Fruit fly (Drosophila melanogaster) whole organism, embryonic: ENCODE data around the gene fan.
A peak's percentile ranks its signal among the peaks of the same experiment; 100 is the strongest.

ENCODE experiments used
- BtbVII ChIP-seq: fragments of 200-800 bp; sonication (Bioruptor generic); optimal IDR thresholded peaks from 3 replicates; lab custom pipeline; 2017; ENCODE audit warnings: missing biosample characterization, mild to moderate bottlenecking, missing genetic modification characterization
- CG12219 ChIP-seq: fragments of 200-800 bp; sonication (Bioruptor generic); optimal IDR thresholded peaks from 3 replicates; lab custom pipeline; 2018; ENCODE audit warnings: missing biosample characterization, mild to moderate bottlenecking, missing genetic modification characterization
- CG14050 ChIP-seq: fragments of 200-800 bp; sonication (Bioruptor generic); IDR thresholded peaks from 3 replicates; pipeline ENCODE4 v1.3.6; 2022; ENCODE audit warnings: missing biosample characterization, missing genetic modification characterization
- CG14710 ChIP-seq: fragments of 200-800 bp; sonication (Bioruptor generic); optimal IDR thresholded peaks from 3 replicates; lab custom pipeline; 2019; ENCODE audit warnings: missing biosample characterization, mild to moderate bottlenecking, missing genetic modification characterization, moderate library complexity
- CG14965 ChIP-seq: fragments of 200-800 bp; sonication (Bioruptor generic); optimal IDR thresholded peaks from 2 replicates; lab custom pipeline; 2016; ENCODE audit warnings: missing biosample characterization, missing genetic modification characterization, borderline replicate concordance
- CG15073 ChIP-seq: fragments of 200-800 bp; sonication (Bioruptor generic); optimal IDR thresholded peaks from 2 replicates; lab custom pipeline; 2016; ENCODE audit warnings: missing biosample characterization, missing genetic modification characterization
- CG15514 ChIP-seq: fragments of 200-800 bp; sonication (Bioruptor generic); optimal IDR thresholded peaks from 3 replicates; lab custom pipeline; 2017; ENCODE audit warnings: missing biosample characterization, missing genetic modification characterization, mild to moderate bottlenecking, moderate library complexity, missing genetic modification reagents
- CG1792 ChIP-seq: fragments of 200-800 bp; sonication (Bioruptor generic); optimal IDR thresholded peaks from 2 replicates; lab custom pipeline; 2016; ENCODE audit warnings: missing biosample characterization, missing genetic modification characterization
- CG18011 ChIP-seq: fragments of 200-800 bp; sonication (Bioruptor generic); optimal IDR thresholded peaks from 2 replicates; lab custom pipeline; 2017; ENCODE audit warnings: missing biosample characterization, missing genetic modification characterization, mild to moderate bottlenecking, moderate library complexity, missing genotype
- CG18619 ChIP-seq: fragments of 200-800 bp; sonication (Bioruptor generic); optimal IDR thresholded peaks from 3 replicates; lab custom pipeline; 2017; ENCODE audit warnings: missing biosample characterization, mild to moderate bottlenecking, missing genetic modification characterization
- CG2712 ChIP-seq: fragments of 200-800 bp; optimal IDR thresholded peaks from 3 replicates; lab custom pipeline; 2019; ENCODE audit warnings: missing biosample characterization, mild to moderate bottlenecking, missing genetic modification characterization, moderate library complexity
- CG2889 ChIP-seq: fragments of 200-800 bp; sonication (Bioruptor generic); IDR thresholded peaks from 3 replicates; pipeline ENCODE4 v1.3.6; 2022; ENCODE audit warnings: missing biosample characterization, missing genetic modification characterization
- CG32767 ChIP-seq: fragments of 200-800 bp; sonication (Bioruptor generic); IDR thresholded peaks from 2 replicates; pipeline ENCODE4 v1.3.6; 2022; ENCODE audit warnings: missing biosample characterization, missing genetic modification characterization
- CG3847 ChIP-seq: fragments of 200-800 bp; sonication (Bioruptor generic); IDR thresholded peaks from 2 replicates; pipeline ENCODE4 v1.3.6; 2022; ENCODE audit warnings: missing biosample characterization, missing genetic modification characterization
- CG4282 ChIP-seq: fragments of 200-800 bp; sonication (Bioruptor generic); optimal IDR thresholded peaks from 2 replicates; lab custom pipeline; 2016; ENCODE audit warnings: missing biosample characterization, missing genetic modification characterization
- CG43689 ChIP-seq: fragments of 200-800 bp; sonication (Bioruptor generic); IDR thresholded peaks from 2 replicates; pipeline ENCODE4 v1.3.6; 2022; ENCODE audit warnings: missing biosample characterization, missing genetic modification characterization
- CG4424 ChIP-seq: fragments of 200-800 bp; sonication (Bioruptor generic); optimal IDR thresholded peaks from 3 replicates; lab custom pipeline; 2016; ENCODE audit warnings: missing biosample characterization, missing genetic modification characterization
- CG4820 ChIP-seq: fragments of 200-800 bp; sonication (Bioruptor generic); optimal IDR thresholded peaks from 3 replicates; lab custom pipeline; 2016; ENCODE audit warnings: missing biosample characterization, missing genetic modification characterization
- CG7928 ChIP-seq: fragments of 200-800 bp; sonication (Bioruptor generic); optimal IDR thresholded peaks from 2 replicates; lab custom pipeline; 2017; ENCODE audit warnings: missing biosample characterization, mild to moderate bottlenecking, missing genetic modification characterization
- CG8359 ChIP-seq: fragments of 200-800 bp; sonication (Bioruptor generic); optimal IDR thresholded peaks from 2 replicates; lab custom pipeline; 2017; ENCODE audit warnings: missing biosample characterization, mild to moderate bottlenecking, missing genetic modification characterization, borderline replicate concordance
- CG8924 ChIP-seq: fragments of 200-800 bp; optimal IDR thresholded peaks from 3 replicates; lab custom pipeline; 2019; ENCODE audit warnings: missing biosample characterization, mild to moderate bottlenecking, missing genetic modification characterization, moderate library complexity
- CG9437 ChIP-seq: fragments of 200-800 bp; sonication (Bioruptor generic); optimal IDR thresholded peaks from 2 replicates; lab custom pipeline; 2018; ENCODE audit warnings: missing biosample characterization, mild to moderate bottlenecking, missing genetic modification characterization
- CG9932 ChIP-seq: fragments of 200-800 bp; sonication (Bioruptor generic); IDR thresholded peaks from 2 replicates; pipeline ENCODE4 v1.3.6; 2022; ENCODE audit warnings: missing biosample characterization, missing genetic modification characterization
- Doc2 ChIP-seq: fragments of 200-800 bp; sonication (Bioruptor generic); IDR thresholded peaks from 2 replicates; pipeline ENCODE4 v1.3.6; 2022; ENCODE audit warnings: missing biosample characterization, missing genetic modification characterization
- E2f1 ChIP-seq: fragments of 200-800 bp; sonication (Bioruptor generic); IDR thresholded peaks from 2 replicates; pipeline ENCODE4 v1.3.6; 2022; ENCODE audit warnings: missing biosample characterization, missing genetic modification characterization
- Ets65A ChIP-seq: fragments of 200-800 bp; sonication (Bioruptor generic); peaks from one replicate; lab custom pipeline; 2016; ENCODE audit warnings: missing biosample characterization, missing genetic modification characterization
- Fer2 ChIP-seq: fragments of 200-800 bp; sonication (Bioruptor generic); optimal IDR thresholded peaks from 2 replicates; lab custom pipeline; 2018; ENCODE audit warnings: missing biosample characterization, mild to moderate bottlenecking, missing genetic modification characterization, moderate library complexity
- HLH3B ChIP-seq: fragments of 200-800 bp; sonication (Bioruptor generic); IDR thresholded peaks from 2 replicates; pipeline ENCODE4 v1.3.6; 2022; ENCODE audit warnings: missing biosample characterization, missing genetic modification characterization
- Nf-YC ChIP-seq: fragments of 200-800 bp; optimal IDR thresholded peaks from 3 replicates; lab custom pipeline; 2019; ENCODE audit warnings: missing biosample characterization, mild to moderate bottlenecking, missing genetic modification characterization, moderate library complexity
- Side ChIP-seq: fragments of 200-800 bp; sonication (Bioruptor generic); optimal IDR thresholded peaks from 2 replicates; lab custom pipeline; 2016; ENCODE audit warnings: missing biosample characterization, missing genetic modification characterization
- Sox100B ChIP-seq: fragments of 200-800 bp; sonication (Bioruptor generic); optimal IDR thresholded peaks from 3 replicates; lab custom pipeline; 2018; ENCODE audit warnings: missing biosample characterization, mild to moderate bottlenecking, missing genetic modification characterization
- Usf ChIP-seq: fragments of 200-800 bp; sonication (Bioruptor generic); optimal IDR thresholded peaks from 2 replicates; lab custom pipeline; 2017; ENCODE audit warnings: missing genotype, missing biosample characterization, missing genetic modification characterization
- Vsx1 ChIP-seq: fragments of 200-800 bp; sonication (Bioruptor generic); optimal IDR thresholded peaks from 2 replicates; lab custom pipeline; 2017; ENCODE audit warnings: missing biosample characterization, mild to moderate bottlenecking, missing genetic modification characterization, missing genetic modification reagents
- Xrp1 ChIP-seq: fragments of 200-800 bp; sonication (Bioruptor generic); IDR thresholded peaks from 2 replicates; pipeline ENCODE4 v1.3.6; 2022; ENCODE audit warnings: missing biosample characterization, missing genetic modification characterization
- YL-1 ChIP-seq: fragments of 200-800 bp; sonication (Bioruptor generic); optimal IDR thresholded peaks from 3 replicates; lab custom pipeline; 2017; ENCODE audit warnings: missing biosample characterization, mild to moderate bottlenecking, missing genetic modification characterization
- abd-A ChIP-seq: fragments of 200-800 bp; sonication (Bioruptor generic); optimal IDR thresholded peaks from 3 replicates; lab custom pipeline; 2019; ENCODE audit warnings: missing biosample characterization, mild to moderate bottlenecking, missing genetic modification characterization, moderate library complexity
- bab2 ChIP-seq: fragments of 200-800 bp; sonication (Bioruptor generic); optimal IDR thresholded peaks from 2 replicates; lab custom pipeline; 2016; ENCODE audit warnings: missing biosample characterization, missing genetic modification characterization
- chm ChIP-seq: fragments of 200-800 bp; sonication (Bioruptor generic); IDR thresholded peaks from 2 replicates; pipeline ENCODE4 v1.3.6; 2022; ENCODE audit warnings: missing biosample characterization, missing genetic modification characterization
- crol ChIP-seq: fragments of 200-800 bp; sonication (Bioruptor generic); IDR thresholded peaks from 2 replicates; pipeline ENCODE4 v1.3.6; 2022; ENCODE audit warnings: missing biosample characterization, missing genetic modification characterization
- danr ChIP-seq: fragments of 200-800 bp; sonication (Bioruptor generic); IDR thresholded peaks from 2 replicates; pipeline ENCODE4 v1.3.6; 2022; ENCODE audit warnings: missing biosample characterization, missing genetic modification characterization
- en ChIP-seq: fragments of 200-800 bp; sonication (Bioruptor generic); optimal IDR thresholded peaks from 2 replicates; lab custom pipeline; 2016; ENCODE audit warnings: missing biosample characterization, missing genetic modification characterization
- grau ChIP-seq: fragments of 200-800 bp; optimal IDR thresholded peaks from 3 replicates; lab custom pipeline; 2019; ENCODE audit warnings: missing biosample characterization, mild to moderate bottlenecking, missing genetic modification characterization, moderate library complexity
- gsb-n ChIP-seq: fragments of 200-800 bp; sonication (Bioruptor generic); optimal IDR thresholded peaks from 3 replicates; lab custom pipeline; 2018; ENCODE audit warnings: missing biosample characterization, mild to moderate bottlenecking, missing genetic modification characterization
- oc ChIP-seq: fragments of 200-800 bp; sonication (Bioruptor generic); optimal IDR thresholded peaks from 2 replicates; lab custom pipeline; 2018; ENCODE audit warnings: missing biosample characterization, mild to moderate bottlenecking, missing genetic modification characterization, moderate library complexity
- otp ChIP-seq: fragments of 200-800 bp; sonication (Bioruptor generic); IDR thresholded peaks from 3 replicates; pipeline ENCODE4, ENCODE4 v1.3.6; 2022; ENCODE audit warnings: missing biosample characterization, missing genetic modification characterization
- pb ChIP-seq: fragments of 200-800 bp; sonication (Bioruptor generic); optimal IDR thresholded peaks from 3 replicates; lab custom pipeline; 2016; ENCODE audit warnings: missing biosample characterization, missing genetic modification characterization
- pita ChIP-seq: fragments of 200-800 bp; sonication (Bioruptor generic); optimal IDR thresholded peaks from 2 replicates; lab custom pipeline; 2017; ENCODE audit warnings: missing biosample characterization, mild to moderate bottlenecking, missing genetic modification characterization
- pnt ChIP-seq: fragments of 200-800 bp; sonication (Bioruptor generic); optimal IDR thresholded peaks from 3 replicates; lab custom pipeline; 2016; ENCODE audit warnings: missing biosample characterization, missing genetic modification characterization
- ranshi ChIP-seq: fragments of 200-800 bp; sonication (Bioruptor generic); IDR thresholded peaks from 2 replicates; pipeline ENCODE4 v1.3.6; 2022; ENCODE audit warnings: missing biosample characterization, missing genetic modification characterization
- schlank ChIP-seq: fragments of 200-800 bp; sonication (Bioruptor generic); optimal IDR thresholded peaks from 2 replicates; lab custom pipeline; 2018; ENCODE audit warnings: missing biosample characterization, mild to moderate bottlenecking, missing genetic modification characterization
- sr ChIP-seq: fragments of 200-800 bp; sonication (Bioruptor generic); IDR thresholded peaks from 3 replicates; pipeline ENCODE4 v1.3.6; 2022; ENCODE audit warnings: missing biosample characterization, missing genetic modification characterization
- toy ChIP-seq: fragments of 200-800 bp; sonication (Bioruptor generic); IDR thresholded peaks from 2 replicates; pipeline ENCODE4 v1.3.6; 2022; ENCODE audit warnings: missing biosample characterization, missing genetic modification characterization
- usp ChIP-seq: fragments of >200 bp; optimal IDR thresholded peaks from 2 replicates; lab custom pipeline; 2017; ENCODE audit warnings: missing biosample characterization, missing genetic modification characterization

fan gene

dm6 chr3L:8091650-8092068, 17.3 kb upstream of the fan start, which contains the start of gene CG7565 (continued):
- TF ChIP-seq CG2889 (GFP tag; lab: Robert Waterston, UW) (no peak), Ets65A (GFP tag; lab: Kevin White, UChicago) (peak; percentile 42), CG8359 (GFP tag; lab: Kevin White, UChicago) (no peak), CG32767 (no peak), bab2 (GFP tag; lab: Kevin White, UChicago) (peak; percentile 21), ranshi (no peak), CG15073 (no peak), CG4424 (peak; percentile 17), CG4282 (peak; percentile 21), CG9437 (GFP tag; lab: Kevin White, UChicago) (no peak), CG14965 (GFP tag; lab: Kevin White, UChicago) (no peak), E2f1 (GFP tag; lab: Robert Waterston, UW) (no peak), CG2712 (tag; lab: Kevin White, UChicago) (peak; percentile 12), CG4820 (GFP tag; lab: Kevin White, UChicago) (no peak), crol (GFP tag; lab: Robert Waterston, UW) (no peak), toy (GFP tag; lab: Robert Waterston, UW) (no peak), CG14710 (tag; lab: Kevin White, UChicago) (peak; percentile 55), chm (GFP tag; lab: Robert Waterston, UW) (peak; percentile 75), CG1792 (no peak), otp (0 out of 3 replicates have a peak, but pooled peaks have one; percentile 5), Usf (no peak), BtbVII (GFP tag; lab: Kevin White, UChicago) (no peak), danr (GFP tag; lab: Robert Waterston, UW) (no peak), en (GFP tag; lab: Kevin White, UChicago) (no peak), grau (tag; lab: Kevin White, UChicago) (peak; percentile 42), Side (GFP tag; lab: Kevin White, UChicago) (peak; percentile 51), Xrp1 (peak; percentile 62), CG8924 (tag; lab: Kevin White, UChicago) (peak; percentile 5), abd-A (tag; lab: Kevin White, UChicago) (peak; percentile 75), CG7928 (peak; percentile 93), Fer2 (tag; lab: Kevin White, UChicago) (no peak), CG3847 (peak; percentile 49), schlank (tag; lab: Kevin White, UChicago) (peak; percentile 26), CG14050 (GFP tag; lab: Robert Waterston, UW) (no peak), Vsx1 (GFP tag; lab: Kevin White, UChicago) (peak; percentile 40), CG43689 (GFP tag; lab: Robert Waterston, UW) (no peak), gsb-n (tag; lab: Kevin White, UChicago) (no peak), pita (GFP tag; lab: Kevin White, UChicago) (no peak), pnt (GFP tag; lab: Kevin White, UChicago) (no peak), usp (GFP tag; lab: Kevin White, UChicago) (no peak), CG18011 (peak; percentile 25), sr (GFP tag; lab: Robert Waterston, UW) (no peak), CG18619 (peak; percentile 21), Doc2 (GFP tag; lab: Robert Waterston, UW) (no peak), CG12219 (no peak), Nf-YC (tag; lab: Kevin White, UChicago) (no peak), HLH3B (GFP tag; lab: Robert Waterston, UW) (peak; percentile 39; the same call in 1 of the 2 replicates), pb (GFP tag; lab: Kevin White, UChicago) (no peak), YL-1 (peak; percentile 75), oc (tag; lab: Kevin White, UChicago) (peak; percentile 23), CG9932 (GFP tag; lab: Robert Waterston, UW) (peak; percentile 56), Sox100B (GFP tag; lab: Kevin White, UChicago) (no peak), CG15514 (peak; percentile 88)
